Worm (Caenorhabditis elegans) whole organism, mixed stage, embryonic: ENCODE measurements around the gene F19H6.6.

ENCODE experiments used
- M03D4.4 ChIP-seq: sonication (generic microtip); optimal IDR thresholded peaks from 2 replicates; lab custom pipeline; 2017; ENCODE audit warnings: mild to moderate bottlenecking, missing genetic modification characterization, missing compliant biosample characterization
- ces-1 ChIP-seq: fragments of 150-350 bp; optimal IDR thresholded peaks from 2 replicates; lab custom pipeline; 2014; ENCODE audit warnings: missing biosample characterization, missing genetic modification reagents, missing genetic modification characterization
- elt-1 ChIP-seq: sonication (generic microtip); optimal IDR thresholded peaks from 2 replicates; lab custom pipeline; 2017; ENCODE audit warnings: missing genetic modification characterization, mild to moderate bottlenecking, missing compliant biosample characterization, antibody characterized with exemption, moderate library complexity, borderline replicate concordance; ENCODE audit not compliant: insufficient read depth
- elt-3 ChIP-seq: fragments of 150-350 bp; optimal IDR thresholded peaks from 2 replicates; lab custom pipeline; 2014; ENCODE audit warnings: missing biosample characterization, missing genetic modification characterization
- mep-1 ChIP-seq: fragments of 150-350 bp; optimal IDR thresholded peaks from 2 replicates; lab custom pipeline; 2017; ENCODE audit warnings: missing biosample characterization, missing genetic modification reagents, missing genetic modification characterization, inconsistent platforms
- nhr-12 ChIP-seq: fragments of 150-350 bp; optimal IDR thresholded peaks from 2 replicates; lab custom pipeline; 2014; ENCODE audit warnings: missing biosample characterization, missing genetic modification characterization
- snpc-4 ChIP-seq: fragments of 150-350 bp; optimal IDR thresholded peaks from 2 replicates; lab custom pipeline; 2014; ENCODE audit warnings: missing biosample characterization, missing genetic modification characterization
- unc-39 ChIP-seq: fragments of 150-350 bp; optimal IDR thresholded peaks from 2 replicates; lab custom pipeline; 2014; ENCODE audit warnings: missing biosample characterization, missing genetic modification characterization
- unc-62 ChIP-seq: fragments of 150-350 bp; optimal IDR thresholded peaks from 2 replicates; lab custom pipeline; 2014; ENCODE audit warnings: missing biosample characterization, missing genetic modification reagents, missing genetic modification characterization

ce11 chrX:12315268-12315667 lies 45.4 kb upstream of the F19H6.6 start, which contains the start of gene xtr-2:
- TF ChIP-seq mep-1 (tag; lab: Kevin White, UChicago), result no peak
- TF ChIP-seq snpc-4, result no peak
- TF ChIP-seq M03D4.4 (tag; lab: Kevin White, UChicago), result no peak
- no peak for TF ChIP-seq unc-62 (GFP tag; lab: Kevin White, UChicago)
- no peak for TF ChIP-seq elt-1
- no peak for TF ChIP-seq nhr-12 (tag; lab: Kevin White, UChicago)
- no peak for TF ChIP-seq unc-39 (tag; lab: Kevin White, UChicago)
- TF ChIP-seq ces-1, result no peak
- TF ChIP-seq elt-3, result no peak
